Fruit fly (Drosophila melanogaster): ENCODE data around the gene CG31251.

CG31251 gene

DNA sequence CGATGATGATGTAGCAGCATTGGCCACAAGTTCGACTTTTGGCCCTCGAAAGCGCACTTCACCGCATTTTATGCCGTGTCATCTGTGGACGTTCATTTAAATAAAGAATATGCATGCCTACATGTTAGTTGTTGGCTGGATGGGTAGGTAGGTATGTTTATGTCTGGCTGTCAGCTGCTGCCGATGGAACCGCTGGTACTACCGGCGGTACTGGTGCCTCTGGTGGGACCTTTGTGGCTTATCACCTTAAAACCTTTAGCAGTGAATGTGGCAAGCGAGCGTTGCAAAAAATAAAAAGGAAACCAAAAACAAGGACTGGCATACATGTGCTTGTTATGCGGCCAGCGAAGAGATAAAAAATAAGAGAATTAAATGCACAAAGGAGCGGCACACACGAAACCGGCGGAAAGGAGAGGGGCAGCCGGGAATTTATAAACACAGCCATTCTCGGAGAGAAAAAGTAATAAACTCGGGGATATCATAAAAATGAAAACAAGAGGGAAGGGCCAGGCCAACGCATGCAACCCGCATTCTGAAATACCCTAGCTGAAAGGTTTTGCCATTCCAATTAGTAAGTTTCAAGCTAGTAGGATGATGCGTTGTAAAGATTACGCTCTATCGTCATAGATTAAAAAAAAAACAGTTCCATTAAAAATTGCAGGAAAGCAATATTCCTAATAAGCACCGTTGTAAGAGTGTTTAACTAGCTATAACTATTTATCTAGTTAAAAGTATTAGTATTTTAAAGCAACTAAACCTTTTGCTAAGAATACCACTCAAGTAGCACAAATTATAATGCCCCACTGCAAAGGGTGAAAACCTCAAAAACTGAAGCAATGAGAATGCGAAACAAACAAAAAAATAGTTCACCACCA is 17.5 kb upstream of the CG31251 start:
- TF ChIP-seq CG9948 (tag; optimal IDR thresholded peaks at IDR 0.05) (peak; percentile 87), CG34367 (tag; optimal IDR thresholded peaks at IDR 0.05) (peak; percentile 87), Ets98B (GFP tag; IDR thresholded peaks at IDR 0.05) (no peak; the same call in 1 of the 2 replicates), gl (tag; optimal IDR thresholded peaks at IDR 0.05) (no peak), CG12605 (GFP tag; IDR thresholded peaks at IDR 0.05) (no peak), Pif1B (GFP tag; optimal IDR thresholded peaks at IDR 0.05) (peak; percentile 43), Snoo (tag; optimal IDR thresholded peaks at IDR 0.05) (peak; percentile 62), fd96Ca (GFP tag; IDR thresholded peaks at IDR 0.05) (peak; percentile 46; the same call in 1 of the 3 replicates), CG32121 (GFP tag; IDR thresholded peaks at IDR 0.05) (no peak), CG17806 (tag; optimal IDR thresholded peaks at IDR 0.05) (peak; percentile 77), CG10348 (GFP tag; IDR thresholded peaks at IDR 0.05) (no peak), CG4496 (GFP tag; IDR thresholded peaks at IDR 0.05) (peak; percentile 47; the same call in 1 of the 3 replicates), rn (GFP tag; IDR thresholded peaks at IDR 0.05) (peak; percentile 35; the same call in 1 of the 2 replicates), CG14655 (GFP tag; optimal IDR thresholded peaks at IDR 0.05) (peak; percentile 72), D1 (tag; optimal IDR thresholded peaks at IDR 0.05) (peak; percentile 53), CG15710 (tag; optimal IDR thresholded peaks at IDR 0.05) (peak; percentile 89), EcR (GFP tag; optimal IDR thresholded peaks at IDR 0.05) (peak; percentile 26), CG8159 (tag; optimal IDR thresholded peaks at IDR 0.05) (peak; percentile 88), CG13204 (GFP tag; optimal IDR thresholded peaks at IDR 0.05) (peak; percentile 47), Pif1A (GFP tag; optimal IDR thresholded peaks at IDR 0.05) (peak; percentile 71), CG8301 (tag; optimal IDR thresholded peaks at IDR 0.05) (peak; percentile 48)

dm6 chr3R:17701131-17701593 is 16.4 kb upstream of the CG31251 start:
- TF ChIP-seq CG9948 (tag; optimal IDR thresholded peaks at IDR 0.05) (no peak), CG15710 (tag; optimal IDR thresholded peaks at IDR 0.05) (peak; percentile 17), CG13204 (GFP tag; optimal IDR thresholded peaks at IDR 0.05) (peak; percentile 94), CG14655 (GFP tag; optimal IDR thresholded peaks at IDR 0.05) (no peak), CG12605 (GFP tag; IDR thresholded peaks at IDR 0.05) (peak; percentile 48), CG32121 (GFP tag; IDR thresholded peaks at IDR 0.05) (0 out of 2 replicates have a peak, but pooled peaks have one; percentile 56), EcR (GFP tag; optimal IDR thresholded peaks at IDR 0.05) (peak; percentile 75), fd96Ca (GFP tag; IDR thresholded peaks at IDR 0.05) (0 out of 3 replicates have a peak, but pooled peaks have one; percentile 5)

DNA sequence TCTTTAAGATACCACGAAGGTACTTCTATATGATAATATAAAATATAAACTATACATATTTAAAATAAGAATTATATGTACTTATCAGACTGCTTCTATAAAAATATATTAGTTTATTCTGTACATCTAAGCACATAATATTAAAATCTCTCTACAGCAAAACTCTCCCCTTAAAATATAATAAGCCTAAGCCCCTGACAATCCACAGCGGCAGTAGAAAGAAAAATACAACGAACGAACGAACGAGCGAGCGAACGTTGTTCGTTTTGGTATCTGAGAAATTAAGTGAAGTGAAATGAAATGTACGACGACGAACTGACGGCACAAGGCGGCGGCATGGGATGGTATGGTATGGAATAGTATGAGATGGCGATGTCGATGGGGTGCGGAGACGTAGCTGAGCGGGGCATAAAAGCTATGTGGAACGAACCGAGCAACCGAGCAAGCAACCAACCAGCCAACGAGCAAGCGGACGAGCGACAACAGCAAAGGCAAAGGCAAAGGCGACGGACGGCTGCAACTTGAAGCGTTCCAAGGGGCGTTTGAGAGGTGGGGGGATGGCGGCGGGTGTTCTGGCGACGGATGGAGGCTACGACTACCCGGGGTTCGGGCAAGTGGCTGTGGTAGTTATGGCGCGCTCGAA is 15.9 kb upstream of the CG31251 start:
- TF ChIP-seq rn (GFP tag; IDR thresholded peaks at IDR 0.05) (peak; percentile 94), CG32121 (GFP tag; IDR thresholded peaks at IDR 0.05) (peak; percentile 98), Ets98B (GFP tag; IDR thresholded peaks at IDR 0.05) (peak; percentile 97), CG8159 (tag; optimal IDR thresholded peaks at IDR 0.05) (peak; percentile 99), CG17806 (tag; optimal IDR thresholded peaks at IDR 0.05) (peak; percentile 99), EcR (GFP tag; optimal IDR thresholded peaks at IDR 0.05) (peak; percentile 75), CG8301 (tag; optimal IDR thresholded peaks at IDR 0.05) (peak; percentile 97), Snoo (tag; optimal IDR thresholded peaks at IDR 0.05) (peak; percentile 98), CG12605 (GFP tag; IDR thresholded peaks at IDR 0.05) (peak; percentile 95), CG13204 (GFP tag; optimal IDR thresholded peaks at IDR 0.05) (peak; percentile 100), CG14655 (GFP tag; optimal IDR thresholded peaks at IDR 0.05) (peak; percentile 98), CG9948 (tag; optimal IDR thresholded peaks at IDR 0.05) (peak; percentile 99), CG10348 (GFP tag; IDR thresholded peaks at IDR 0.05) (peak; percentile 83), Pif1A (GFP tag; optimal IDR thresholded peaks at IDR 0.05) (peak; percentile 96), gl (tag; optimal IDR thresholded peaks at IDR 0.05) (peak; percentile 89), CG34367 (tag; optimal IDR thresholded peaks at IDR 0.05) (peak; percentile 96), fd96Ca (GFP tag; IDR thresholded peaks at IDR 0.05) (peak; percentile 96), Pif1B (GFP tag; optimal IDR thresholded peaks at IDR 0.05) (peak; percentile 98), D1 (tag; optimal IDR thresholded peaks at IDR 0.05) (no peak), CG15710 (tag; optimal IDR thresholded peaks at IDR 0.05) (peak; percentile 99), CG4496 (GFP tag; IDR thresholded peaks at IDR 0.05) (peak; percentile 96)

DNA sequence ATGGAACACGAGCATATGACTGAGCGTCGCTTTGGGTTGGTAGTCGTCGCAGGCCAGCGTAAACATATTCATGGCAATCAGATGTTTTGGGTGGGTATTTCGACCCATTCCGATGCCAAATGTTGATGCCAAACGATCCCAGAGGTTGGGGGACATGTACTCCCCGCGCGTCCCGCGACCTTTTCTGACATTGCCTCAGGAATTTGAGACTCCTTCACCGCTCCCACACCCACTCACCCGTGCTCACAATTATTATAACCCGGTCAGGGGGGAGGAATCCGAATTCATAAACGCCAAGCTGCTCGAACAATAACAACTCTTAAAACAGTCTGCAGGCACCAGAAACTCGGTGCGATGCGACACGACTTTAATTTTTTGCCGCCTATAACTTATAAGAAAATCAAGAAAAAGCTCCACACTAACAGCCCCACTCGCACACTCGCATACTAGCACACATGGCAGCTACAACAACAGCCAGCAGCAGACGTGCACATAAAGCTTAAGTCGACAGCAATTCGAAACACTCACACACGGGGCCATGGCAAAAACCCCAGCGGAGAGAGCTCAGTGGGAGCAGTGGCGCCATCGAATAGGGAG is 15.3 kb upstream of the CG31251 start:
- no peak for TF ChIP-seq CG10348 (GFP tag; IDR thresholded peaks at IDR 0.05)
- TF ChIP-seq Pif1A (GFP tag; optimal IDR thresholded peaks at IDR 0.05), result no peak
- no peak for TF ChIP-seq D1 (tag; optimal IDR thresholded peaks at IDR 0.05)
- no peak; the same call in 2 of the 3 replicates for TF ChIP-seq CG4496 (GFP tag; IDR thresholded peaks at IDR 0.05)
- no peak for TF ChIP-seq CG12605 (GFP tag; IDR thresholded peaks at IDR 0.05)
- TF ChIP-seq CG13204 (GFP tag; optimal IDR thresholded peaks at IDR 0.05), result no peak
- no peak for TF ChIP-seq CG17806 (tag; optimal IDR thresholded peaks at IDR 0.05)
- no peak for TF ChIP-seq gl (tag; optimal IDR thresholded peaks at IDR 0.05)
- TF ChIP-seq CG8301 (tag; optimal IDR thresholded peaks at IDR 0.05), result no peak
- no peak for TF ChIP-seq fd96Ca (GFP tag; IDR thresholded peaks at IDR 0.05)

- TF ChIP-seq CG13204 (GFP tag; optimal IDR thresholded peaks at IDR 0.05) (no peak), CG9948 (tag; optimal IDR thresholded peaks at IDR 0.05) (no peak), CG17806 (tag; optimal IDR thresholded peaks at IDR 0.05) (no peak), EcR (GFP tag; optimal IDR thresholded peaks at IDR 0.05) (no peak)
Observed at dm6 chr3R:17686875-17687274, 2.2 kb upstream of the CG31251 start, which contains the start of gene CG31249. CG31249 (minus strand) TSS chr3R:17687071.
